Fruit fly (Drosophila melanogaster) whole organism, wandering third instar larva: Measurements from ENCODE around the gene CG44261.

ENCODE experiments used
- Abd-B ChIP-seq: fragments of >200 bp; optimal IDR thresholded peaks from 2 replicates; lab custom pipeline; 2017; ENCODE audit warnings: missing biosample characterization, missing genetic modification characterization
- CG32264 ChIP-seq: fragments of 200-800 bp; sonication (Bioruptor generic); optimal IDR thresholded peaks from 2 replicates; lab custom pipeline; 2016; ENCODE audit warnings: missing biosample characterization, missing genetic modification characterization
- CG9705 ChIP-seq: fragments of 200-800 bp; sonication (Bioruptor generic); optimal IDR thresholded peaks from 2 replicates; lab custom pipeline; 2018; ENCODE audit warnings: missing biosample characterization, mild to moderate bottlenecking, missing genetic modification characterization
- CrebA ChIP-seq: fragments of 200-800 bp; sonication (Bioruptor generic); optimal IDR thresholded peaks from 2 replicates; lab custom pipeline; 2016; ENCODE audit warnings: missing biosample characterization, mild to moderate bottlenecking, missing genetic modification characterization, borderline replicate concordance
- Dfd ChIP-seq: fragments of >200 bp; optimal IDR thresholded peaks from 2 replicates; lab custom pipeline; 2017; ENCODE audit warnings: missing biosample characterization, missing genetic modification characterization
- Dif ChIP-seq: fragments of 200-275, 200-300 bp; sonication (Bioruptor generic); optimal IDR thresholded peaks from 2 replicates; lab custom pipeline; 2018; ENCODE audit warnings: missing biosample characterization, missing genetic modification characterization; ENCODE audit not compliant: partially characterized antibody
- GATAd ChIP-seq: sonication (Bioruptor generic); optimal IDR thresholded peaks from 2 replicates; lab custom pipeline; 2016; ENCODE audit warnings: missing biosample characterization, missing genetic modification characterization
- HLH106 ChIP-seq: fragments of 200-800 bp; optimal IDR thresholded peaks from 3 replicates; lab custom pipeline; 2019; ENCODE audit warnings: missing biosample characterization, mild to moderate bottlenecking, missing genetic modification characterization, moderate library complexity
- Hnf4 ChIP-seq: fragments of 200-800 bp; sonication (Bioruptor generic); optimal IDR thresholded peaks from 2 replicates; lab custom pipeline; 2016; ENCODE audit warnings: missing biosample characterization, mild to moderate bottlenecking, missing genetic modification characterization
- Hr78 ChIP-seq: fragments of >200 bp; optimal IDR thresholded peaks from 2 replicates; lab custom pipeline; 2017; ENCODE audit warnings: missing biosample characterization, missing genetic modification characterization
- Hr83 ChIP-seq: fragments of 200-300 bp; sonication (Bioruptor generic); optimal IDR thresholded peaks from 2 replicates; lab custom pipeline; 2016; ENCODE audit warnings: missing biosample characterization, mild to moderate bottlenecking, missing genetic modification characterization, moderate library complexity; ENCODE audit not compliant: poor library complexity, severe bottlenecking
- Jra ChIP-seq: sonication (Bioruptor generic); optimal IDR thresholded peaks from 2 replicates; lab custom pipeline; 2016; ENCODE audit warnings: missing biosample characterization, missing genetic modification characterization
- Mio ChIP-seq: sonication (Bioruptor generic); optimal IDR thresholded peaks from 2 replicates; lab custom pipeline; 2016; ENCODE audit warnings: missing biosample characterization, missing genetic modification characterization
- Myc ChIP-seq: fragments of >200 bp; optimal IDR thresholded peaks from 2 replicates; lab custom pipeline; 2017
- N ChIP-seq: fragments of >200 bp; optimal IDR thresholded peaks from 2 replicates; lab custom pipeline; 2018; ENCODE audit warnings: missing biosample characterization, missing external identifiers, missing genetic modification characterization
- OdsH ChIP-seq: fragments of 200-800 bp; sonication (Bioruptor generic); optimal IDR thresholded peaks from 2 replicates; lab custom pipeline; 2016; ENCODE audit warnings: missing biosample characterization, mild to moderate bottlenecking, missing genetic modification characterization
- Rel ChIP-seq, 2 experiments: fragments of 200-800 bp; sonication (Bioruptor generic) in 1 of 2; optimal IDR thresholded peaks; 2 replicates in 1 of 2; 3 replicates in 1 of 2; lab custom pipeline; 2016 to 2019; ENCODE audit warnings: mild to moderate bottlenecking in 2 of 2, missing biosample characterization in 2 of 2, missing genetic modification characterization in 2 of 2, moderate library complexity in 1 of 2
- Sp1 ChIP-seq: fragments of 200-800 bp; sonication (Bioruptor generic); optimal IDR thresholded peaks from 3 replicates; lab custom pipeline; 2019; ENCODE audit warnings: missing biosample characterization, mild to moderate bottlenecking, missing genetic modification characterization, moderate library complexity
- Vsx2 ChIP-seq: fragments of 200-300, 225-300 bp; sonication (Bioruptor generic); optimal IDR thresholded peaks from 2 replicates; lab custom pipeline; 2018; ENCODE audit warnings: missing biosample characterization, missing genetic modification characterization; ENCODE audit not compliant: partially characterized antibody
- br ChIP-seq: fragments of 200-800 bp; sonication (Bioruptor generic); optimal IDR thresholded peaks from 2 replicates; lab custom pipeline; 2016; ENCODE audit warnings: missing biosample characterization, missing genetic modification characterization
- brk ChIP-seq: fragments of 200-800 bp; sonication (Bioruptor generic); optimal IDR thresholded peaks from 2 replicates; lab custom pipeline; 2016; ENCODE audit warnings: missing biosample characterization, mild to moderate bottlenecking, missing genetic modification characterization
- dl ChIP-seq, 2 experiments: fragments of 175-275, 200-275 bp in 1 of 2; fragments of 200-275 bp in 1 of 2; sonication (Bioruptor generic); optimal IDR thresholded peaks; lab custom pipeline; 2018; ENCODE audit warnings: mild to moderate bottlenecking in 2 of 2, missing biosample characterization in 2 of 2, missing genetic modification characterization in 2 of 2, moderate library complexity in 2 of 2; ENCODE audit not compliant: partially characterized antibody in 2 of 2, insufficient read depth in 1 of 2
- dmrt93B ChIP-seq: fragments of 200-800 bp; sonication (Bioruptor generic); optimal IDR thresholded peaks from 2 replicates; lab custom pipeline; 2018; ENCODE audit warnings: missing biosample characterization, mild to moderate bottlenecking, missing genetic modification characterization
- dsf ChIP-seq: sonication (Bioruptor generic); optimal IDR thresholded peaks from 2 replicates; lab custom pipeline; 2016; ENCODE audit warnings: missing biosample characterization, missing genetic modification characterization, borderline replicate concordance
- ey ChIP-seq: fragments of 200-800 bp; sonication (Bioruptor generic); optimal IDR thresholded peaks from 2 replicates; lab custom pipeline; 2016; ENCODE audit warnings: missing biosample characterization, missing genetic modification characterization
- foxo ChIP-seq, 2 experiments: fragments of 200-800 bp; sonication (Bioruptor generic); optimal IDR thresholded peaks; 2 replicates in 1 of 2; 3 replicates in 1 of 2; lab custom pipeline; 2016 to 2017; ENCODE audit warnings: missing biosample characterization in 2 of 2, missing genetic modification characterization in 2 of 2
- fru ChIP-seq: fragments of 200-800 bp; sonication (Bioruptor generic); optimal IDR thresholded peaks from 3 replicates; lab custom pipeline; 2016; ENCODE audit warnings: missing biosample characterization, mild to moderate bottlenecking, missing genetic modification characterization
- h ChIP-seq: fragments of 200-800 bp; sonication (Bioruptor generic); optimal IDR thresholded peaks from 3 replicates; lab custom pipeline; 2016; ENCODE audit warnings: missing biosample characterization, mild to moderate bottlenecking, missing genetic modification characterization
- jim ChIP-seq: fragments of 175-275, 200-325 bp; sonication (Bioruptor generic); optimal IDR thresholded peaks from 2 replicates; lab custom pipeline; 2016; ENCODE audit warnings: missing biosample characterization, mild to moderate bottlenecking, missing genetic modification characterization
- lola ChIP-seq: fragments of >200 bp; optimal IDR thresholded peaks from 2 replicates; lab custom pipeline; 2017; ENCODE audit warnings: missing biosample characterization, missing genetic modification characterization
- pan ChIP-seq: fragments of >200 bp; optimal IDR thresholded peaks from 2 replicates; lab custom pipeline; 2017
- psq ChIP-seq: fragments of 200-800 bp; sonication (Bioruptor generic); optimal IDR thresholded peaks from 3 replicates; lab custom pipeline; 2017; ENCODE audit warnings: missing biosample characterization, mild to moderate bottlenecking, missing genetic modification characterization, moderate library complexity
- rgr ChIP-seq: fragments of 200-800 bp; sonication (Bioruptor generic); optimal IDR thresholded peaks from 3 replicates; lab custom pipeline; 2016; ENCODE audit warnings: missing biosample characterization, mild to moderate bottlenecking, missing genetic modification characterization
- sage ChIP-seq: fragments of 200-800 bp; sonication (Bioruptor generic); optimal IDR thresholded peaks from 2 replicates; lab custom pipeline; 2016; ENCODE audit warnings: missing biosample characterization, mild to moderate bottlenecking, missing genetic modification characterization
- sv ChIP-seq: fragments of 200-800 bp; sonication (Bioruptor generic); optimal IDR thresholded peaks from 3 replicates; lab custom pipeline; 2016; ENCODE audit warnings: missing biosample characterization, missing genetic modification characterization
- tai ChIP-seq: sonication (Bioruptor generic); optimal IDR thresholded peaks from 2 replicates; lab custom pipeline; 2016; ENCODE audit warnings: missing biosample characterization, missing genetic modification characterization
- usp ChIP-seq: fragments of >200 bp; optimal IDR thresholded peaks from 2 replicates; lab custom pipeline; 2017; ENCODE audit warnings: missing biosample characterization, missing genetic modification characterization
- woc ChIP-seq: sonication (Bioruptor generic); optimal IDR thresholded peaks from 2 replicates; lab custom pipeline; 2016; ENCODE audit warnings: missing biosample characterization, mild to moderate bottlenecking, missing genetic modification characterization

The CG44261 gene

DNA sequence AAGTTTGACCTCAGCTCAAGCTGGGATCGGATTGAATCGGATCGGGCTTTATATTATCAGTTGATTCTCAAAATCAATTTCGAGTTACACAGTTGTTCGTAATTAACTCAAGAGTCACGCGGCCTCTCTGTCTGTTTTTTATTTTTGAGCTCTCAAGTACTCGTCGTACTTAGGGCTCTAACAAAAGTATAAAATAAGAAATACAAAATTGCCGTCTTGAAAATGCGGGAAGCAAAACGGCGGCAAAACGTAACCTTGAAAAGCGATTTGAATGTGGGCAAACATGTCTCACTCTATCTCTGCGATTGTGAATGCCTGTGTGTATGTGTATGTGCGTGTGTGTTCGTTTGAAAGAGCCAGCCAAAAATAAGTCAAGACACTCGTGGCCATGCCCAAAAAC lies 29.6 kb upstream of the CG44261 start:
- TF ChIP-seq lola (GFP tag; lab: Kevin White, UChicago) (no peak), woc (no peak), Mio (GFP tag; lab: Kevin White, UChicago) (no peak), Jra (no peak), Abd-B (GFP tag; lab: Kevin White, UChicago) (no peak), psq (GFP tag; lab: Kevin White, UChicago) (no peak), h (GFP tag; lab: Kevin White, UChicago) (no peak), usp (no peak), Hr78 (no peak), Vsx2 (GFP tag; lab: Kevin White, UChicago) (no peak)
- TF ChIP-seq, all 38 proteins: peak for 0

DNA sequence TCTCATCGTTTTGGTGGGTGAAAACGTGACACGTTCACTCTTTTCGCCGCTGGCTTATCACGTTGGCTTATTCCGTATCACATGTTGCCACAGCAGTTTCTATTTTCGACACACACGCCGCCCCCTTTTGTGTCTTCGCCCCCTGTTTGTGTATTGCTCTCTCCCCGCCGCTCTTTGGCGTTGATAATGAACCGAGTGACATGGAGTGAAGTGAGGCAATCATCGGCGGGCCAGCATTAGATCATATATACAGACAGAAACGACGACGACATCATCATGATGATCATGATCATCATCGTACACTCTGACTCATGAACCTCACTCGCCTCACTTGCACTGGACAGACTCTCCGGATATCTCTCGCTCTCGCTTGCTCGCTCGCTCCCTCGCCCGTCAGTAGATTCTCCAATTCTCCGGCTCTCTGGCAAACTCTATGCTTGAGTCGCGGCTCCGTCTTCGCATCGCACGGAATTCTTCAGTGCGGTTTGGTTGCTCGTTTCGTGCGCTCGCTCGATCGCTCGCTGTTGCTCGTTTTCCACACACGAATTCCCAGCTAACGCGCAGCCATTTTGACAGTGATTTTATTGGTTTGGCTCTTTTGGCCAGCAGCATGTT lies 28.5 kb upstream of the CG44261 start:
- TF ChIP-seq Mio (GFP tag; lab: Kevin White, UChicago): no peak
- no peak for TF ChIP-seq Rel (GFP tag; optimal IDR thresholded peaks at IDR 0.05; lab: Kevin White, UChicago)
- no peak for TF ChIP-seq Rel (tag; optimal IDR thresholded peaks at IDR 0.05; lab: Kevin White, UChicago)
- TF ChIP-seq Myc (lab: Kevin White, UChicago): no peak
- no peak for TF ChIP-seq jim
- no peak for TF ChIP-seq pan (lab: Kevin White, UChicago)
- no peak for TF ChIP-seq CG32264 (GFP tag; lab: Kevin White, UChicago)
- no peak for TF ChIP-seq sv (GFP tag; lab: Kevin White, UChicago)
- no peak for TF ChIP-seq woc
- TF ChIP-seq CG9705 (GFP tag; lab: Kevin White, UChicago): no peak
- no peak for TF ChIP-seq dsf
- no peak for TF ChIP-seq fru (GFP tag; lab: Kevin White, UChicago)
- TF ChIP-seq ey: no peak
- no peak for TF ChIP-seq GATAd (GFP tag; lab: Kevin White, UChicago)
- no peak for TF ChIP-seq sage (GFP tag; lab: Kevin White, UChicago)
- TF ChIP-seq Vsx2 (GFP tag; lab: Kevin White, UChicago): peak; percentile 60
- no peak for TF ChIP-seq N (GFP tag; lab: Kevin White, UChicago)
- TF ChIP-seq tai (GFP tag; lab: Kevin White, UChicago): no peak
- TF ChIP-seq Sp1: no peak
- no peak for TF ChIP-seq br (GFP tag; lab: Kevin White, UChicago)
- no peak for TF ChIP-seq dmrt93B (GFP tag; lab: Kevin White, UChicago)
- TF ChIP-seq Hnf4 (GFP tag; lab: Kevin White, UChicago): no peak
- TF ChIP-seq Hr78: no peak
- TF ChIP-seq CrebA: peak; percentile 27
- TF ChIP-seq brk: no peak
- TF ChIP-seq Abd-B (GFP tag; lab: Kevin White, UChicago): no peak
- TF ChIP-seq Dfd (GFP tag; lab: Kevin White, UChicago): no peak
- peak; percentile 9 for TF ChIP-seq Jra
- TF ChIP-seq h (GFP tag; lab: Kevin White, UChicago): peak; percentile 34
- peak in 1 of 2 experiments; percentile 17 for TF ChIP-seq foxo (GFP tag; optimal IDR thresholded peaks at IDR 0.05; lab: Kevin White, UChicago)
- peak; percentile 31 for TF ChIP-seq psq (GFP tag; lab: Kevin White, UChicago)
- TF ChIP-seq dl (GFP tag; optimal IDR thresholded peaks at IDR 0.05; lab: Kevin White, UChicago; ENCODE audit: insufficient read depth in 1 of 2, partially characterized antibody in 2 of 2): peak; percentile 88 to 93
- TF ChIP-seq usp: no peak
- no peak for TF ChIP-seq lola (GFP tag; lab: Kevin White, UChicago)
- peak; percentile 20 for TF ChIP-seq Hr83 (GFP tag; lab: Kevin White, UChicago)
- TF ChIP-seq Dif (GFP tag; lab: Kevin White, UChicago): peak; percentile 96
- TF ChIP-seq HLH106: no peak
- peak; percentile 8 for TF ChIP-seq OdsH (GFP tag; lab: Kevin White, UChicago)
- TF ChIP-seq rgr (GFP tag; lab: Kevin White, UChicago): no peak
